Worm (Caenorhabditis elegans) whole organism, early embryonic: ENCODE data around the gene T24D5.1.

Source experiments
- aly-1 ChIP-seq: sonication (generic microtip); optimal IDR thresholded peaks from 2 replicates; lab custom pipeline; 2016; ENCODE audit warnings: missing genetic modification characterization, missing compliant biosample characterization
- scrt-1 ChIP-seq: fragments of 200-800 bp; sonication (Bioruptor generic); IDR thresholded peaks from 2 replicates; pipeline ENCODE4 v1.3.6; 2022; ENCODE audit warnings: missing genetic modification characterization, missing compliant biosample characterization

- TF ChIP-seq aly-1 (tag; lab: Kevin White, UChicago): no peak
- TF ChIP-seq scrt-1 (GFP tag; lab: Robert Waterston, UW): no peak
These were observed 49.2 kb upstream of the T24D5.1 start, which contains the start of gene scd-1 for ce11 chrX:12525359-12525839.
